Worm (Caenorhabditis elegans): ENCODE data around the gene mstr-2.
A peak's percentile ranks its signal among the peaks of the same experiment; 100 is the strongest.

The mstr-2 gene

DNA sequence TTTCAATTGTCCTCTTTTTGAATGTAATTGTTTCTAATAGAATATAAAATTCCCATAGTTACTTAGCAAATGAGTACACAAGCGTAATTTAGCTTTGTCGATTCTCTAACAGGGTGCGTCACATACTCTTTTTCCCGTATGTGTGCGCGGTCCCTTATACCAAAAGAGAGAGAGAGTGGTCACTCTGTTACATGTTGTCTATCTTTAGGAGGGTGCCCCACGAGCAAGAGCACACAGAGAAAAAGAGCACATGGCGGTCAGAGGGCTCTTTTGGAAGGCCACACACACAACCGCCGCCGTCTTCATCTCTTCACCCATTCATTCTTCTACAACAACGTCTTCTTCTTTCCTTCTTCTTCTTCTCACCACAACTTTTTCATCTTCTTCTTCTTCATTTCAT, 45.0 kb downstream of the mstr-2 start:
- TF ChIP-seq lsy-2 (tag; optimal IDR thresholded peaks at IDR 0.05) (peak in 1 of 2 experiments; percentile 30), ceh-82 (tag; optimal IDR thresholded peaks at IDR 0.05) (peak in 1 of 3 experiments; percentile 22), isw-1 (GFP tag; IDR thresholded peaks at IDR 0.05) (peak; percentile 15; the same call in 1 of the 2 replicates), F16B12.6 (tag; optimal IDR thresholded peaks at IDR 0.05) (no peak), mdl-1 (tag; optimal IDR thresholded peaks at IDR 0.05) (peak in 1 of 2 experiments; percentile 2), swsn-7 (tag; optimal IDR thresholded peaks at IDR 0.05) (peak; percentile 1), nhr-71 (tag; optimal IDR thresholded peaks at IDR 0.05) (peak; percentile 17), fkh-8 (tag; optimal IDR thresholded peaks at IDR 0.05) (peak; percentile 31), efl-1 (optimal IDR thresholded peaks at IDR 0.05) (no peak), efl-1 (GFP tag; optimal IDR thresholded peaks at IDR 0.05 in 1 of 2) (no peak), lin-14 (GFP tag; optimal IDR thresholded peaks at IDR 0.05) (peak; percentile 81)

DNA sequence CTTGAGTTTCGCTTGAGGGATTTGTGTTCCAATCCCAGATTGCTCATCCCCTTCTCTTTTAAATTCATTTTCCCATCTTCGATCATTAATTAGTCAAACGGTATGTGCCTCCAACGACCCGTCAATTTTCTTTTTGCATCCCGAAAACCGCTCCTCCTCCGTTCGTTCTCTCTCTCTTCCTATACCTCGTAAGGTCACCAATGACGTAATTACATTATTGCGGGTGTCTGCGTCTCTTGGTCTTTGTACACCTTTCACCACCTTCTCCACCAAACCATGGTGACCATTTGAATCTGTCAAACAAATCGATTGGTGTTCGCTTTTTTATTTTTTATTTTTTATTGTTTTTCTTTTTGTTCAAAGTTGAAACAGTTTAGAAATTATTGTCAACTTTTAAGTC, 46.3 kb downstream of the mstr-2 start:
- TF ChIP-seq lsy-2 (tag; optimal IDR thresholded peaks at IDR 0.05) (no peak), hpl-2 (GFP tag; optimal IDR thresholded peaks at IDR 0.05) (no peak), blmp-1 (tag; optimal IDR thresholded peaks at IDR 0.05) (peak; percentile 28), dsc-1 (tag; optimal IDR thresholded peaks at IDR 0.05) (no peak), efl-1 (optimal IDR thresholded peaks at IDR 0.05) (no peak), efl-1 (GFP tag; optimal IDR thresholded peaks at IDR 0.05 in 1 of 2) (peak in 1 of 2 experiments; percentile 61), zag-1 (tag; optimal IDR thresholded peaks at IDR 0.05) (no peak)

DNA sequence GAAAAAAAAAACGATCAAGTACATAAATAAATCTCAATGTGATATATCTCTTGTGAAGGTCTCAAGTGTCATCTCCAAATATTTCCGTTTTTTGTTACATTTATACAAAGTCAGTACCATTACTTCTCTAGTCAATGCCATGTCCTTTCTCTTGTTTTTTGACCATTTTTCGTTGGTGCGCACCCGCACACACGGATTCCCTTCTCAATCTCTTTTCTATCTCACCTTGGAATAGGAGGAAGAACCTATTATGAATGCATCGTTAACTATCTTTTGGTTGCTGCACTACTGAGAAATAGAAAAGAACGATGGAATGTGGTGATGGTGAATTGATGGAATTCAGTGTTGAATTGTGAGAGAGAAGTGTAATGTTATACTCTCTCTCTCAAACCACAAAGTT, 48.9 kb downstream of the mstr-2 start:
- no peak for TF ChIP-seq jun-1 (tag; optimal IDR thresholded peaks at IDR 0.05)
- no peak for TF ChIP-seq unc-30 (tag; optimal IDR thresholded peaks at IDR 0.05)
- TF ChIP-seq nhr-84 (tag; optimal IDR thresholded peaks at IDR 0.05), result no peak
- no peak for TF ChIP-seq elt-2 (tag; optimal IDR thresholded peaks at IDR 0.05)
- TF ChIP-seq ets-5 (GFP tag; IDR thresholded peaks at IDR 0.05), result no peak
- no peak for TF ChIP-seq nhr-237 (tag; optimal IDR thresholded peaks at IDR 0.05)
- no peak for TF ChIP-seq skn-1 (tag; optimal IDR thresholded peaks at IDR 0.05)
- TF ChIP-seq hlh-4 (tag; optimal IDR thresholded peaks at IDR 0.05), result no peak
- peak; percentile 59 for TF ChIP-seq lin-14 (GFP tag; optimal IDR thresholded peaks at IDR 0.05)
- no peak for TF ChIP-seq lir-3 (tag; optimal IDR thresholded peaks at IDR 0.05; ENCODE audit: poor library complexity)
- no peak for TF ChIP-seq nhr-11 (tag; optimal IDR thresholded peaks at IDR 0.05)
- no peak for TF ChIP-seq efl-1 (optimal IDR thresholded peaks at IDR 0.05)
- peak in 1 of 2 experiments; percentile 30 for TF ChIP-seq efl-1 (GFP tag; optimal IDR thresholded peaks at IDR 0.05 in 1 of 2)
- TF ChIP-seq snu-23 (GFP tag; optimal IDR thresholded peaks at IDR 0.05), result peak; percentile 25
- no peak for TF ChIP-seq irx-1 (tag; optimal IDR thresholded peaks at IDR 0.05)
- peak; percentile 55 for TF ChIP-seq blmp-1 (tag; optimal IDR thresholded peaks at IDR 0.05)
- TF ChIP-seq F16B12.6 (tag; optimal IDR thresholded peaks at IDR 0.05), result no peak
- TF ChIP-seq nhr-20 (tag; optimal IDR thresholded peaks at IDR 0.05), result no peak
- TF ChIP-seq ama-1 (optimal IDR thresholded peaks at IDR 0.05), result no peak
- TF ChIP-seq C16A3.4 (tag; optimal IDR thresholded peaks at IDR 0.05), result no peak
- TF ChIP-seq nhr-77 (tag; optimal IDR thresholded peaks at IDR 0.05), result no peak
- no peak for TF ChIP-seq swsn-7 (tag; optimal IDR thresholded peaks at IDR 0.05)
- no peak for TF ChIP-seq tbx-2 (tag; optimal IDR thresholded peaks at IDR 0.05)
- TF ChIP-seq snpc-4 (tag; optimal IDR thresholded peaks at IDR 0.05), result no peak
- no peak for TF ChIP-seq ztf-4 (tag; optimal IDR thresholded peaks at IDR 0.05)
- TF ChIP-seq unc-86 (tag; optimal IDR thresholded peaks at IDR 0.05), result no peak
- peak; percentile 77 for TF ChIP-seq nhr-85 (tag)
- TF ChIP-seq lsy-2 (tag; optimal IDR thresholded peaks at IDR 0.05), result no peak

DNA sequence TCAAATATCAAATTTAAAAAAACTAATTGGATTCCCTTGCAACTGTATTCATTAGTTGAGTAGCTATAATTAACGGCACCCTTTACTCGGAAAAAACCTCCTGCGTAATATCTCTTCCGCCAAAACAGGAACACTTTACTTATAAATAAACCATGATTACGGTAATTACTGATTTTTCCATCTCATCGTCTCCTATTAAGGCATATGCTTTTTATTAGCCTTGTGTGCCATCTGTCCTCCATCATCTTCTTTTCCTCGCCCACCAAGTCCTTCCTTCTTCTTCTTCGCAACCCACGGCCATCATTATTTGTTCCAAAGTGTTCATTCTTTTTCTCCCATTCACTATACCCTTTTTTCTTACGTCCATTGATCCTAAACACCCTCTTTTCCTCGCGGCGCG, 50.5 kb downstream of the mstr-2 start:
- TF ChIP-seq fkh-4 (tag; optimal IDR thresholded peaks at IDR 0.05; ENCODE audit: borderline replicate concordance), result peak; percentile 75
- TF ChIP-seq unc-130 (tag; optimal IDR thresholded peaks at IDR 0.05), result no peak
- no peak for TF ChIP-seq hpl-2 (GFP tag; optimal IDR thresholded peaks at IDR 0.05)
- no peak for TF ChIP-seq fos-1 (tag; optimal IDR thresholded peaks at IDR 0.05)
- TF ChIP-seq Y116A8C.19 (tag; optimal IDR thresholded peaks at IDR 0.05; ENCODE audit: borderline replicate concordance), result no peak
- peak; percentile 95 for TF ChIP-seq dsc-1 (tag; optimal IDR thresholded peaks at IDR 0.05)

Data from whole organism, L1 larva.